Worm (Caenorhabditis elegans) whole organism, young adult: Measurements from ENCODE around the gene gid-2.

ENCODE experiments used
- B0019.2 ChIP-seq: fragments of 200-800 bp; sonication (Bioruptor generic); conservative IDR thresholded peaks from 2 replicates; pipeline ENCODE4 v1.3.6; 2022; ENCODE audit warnings: missing genetic modification reagents, missing genetic modification characterization, missing compliant biosample characterization
- B0035.1 ChIP-seq: sonication (generic microtip); optimal IDR thresholded peaks from 2 replicates; lab custom pipeline; 2016; ENCODE audit warnings: missing genetic modification characterization, mild to moderate bottlenecking, missing compliant biosample characterization, missing genotype, missing genetic modification reagents
- C06A6.2 ChIP-seq: fragments of 200-800 bp; sonication (Bioruptor generic); conservative IDR thresholded peaks from 2 replicates; pipeline ENCODE4 v1.3.6; 2022; ENCODE audit warnings: missing genetic modification characterization, missing compliant biosample characterization
- C17E4.6 ChIP-seq: fragments of 200-800 bp; sonication (Bioruptor generic); IDR thresholded peaks from 2 replicates; pipeline ENCODE4 v1.3.6; 2022; ENCODE audit warnings: missing genetic modification reagents, missing genetic modification characterization, missing compliant biosample characterization
- F37B4.10 ChIP-seq: fragments of 200-800 bp; sonication (Bioruptor generic); IDR thresholded peaks from 2 replicates; pipeline ENCODE4 v1.3.6; 2022; ENCODE audit warnings: missing genetic modification characterization, missing compliant biosample characterization
- K11D2.4 ChIP-seq: fragments of 200-800 bp; sonication (Bioruptor generic); IDR thresholded peaks from 2 replicates; pipeline ENCODE4 v1.3.6; 2022; ENCODE audit warnings: missing genetic modification reagents, missing genetic modification characterization, missing compliant biosample characterization
- K12H6.12 ChIP-seq: fragments of 200-800 bp; sonication (Bioruptor generic); optimal IDR thresholded peaks from 2 replicates; lab custom pipeline; 2018; ENCODE audit warnings: mild to moderate bottlenecking, missing genetic modification characterization, missing compliant biosample characterization
- T07F8.4 ChIP-seq: sonication (generic microtip); optimal IDR thresholded peaks from 2 replicates; lab custom pipeline; 2016; ENCODE audit warnings: mild to moderate bottlenecking, missing genetic modification characterization, moderate library complexity, missing compliant biosample characterization
- Y53F4B.3 ChIP-seq: fragments of 200-800 bp; sonication (Bioruptor generic); IDR thresholded peaks from 2 replicates; pipeline ENCODE4 v1.3.6; 2022; ENCODE audit warnings: missing genetic modification reagents, missing genetic modification characterization, missing compliant biosample characterization
- Y56A3A.18 ChIP-seq: fragments of 200-800 bp; sonication (Bioruptor generic); IDR thresholded peaks from 2 replicates; pipeline ENCODE4 v1.3.6; 2022; ENCODE audit warnings: missing genetic modification reagents, missing genetic modification characterization, missing compliant biosample characterization
- ZK185.1 ChIP-seq: sonication (generic microtip); optimal IDR thresholded peaks from 2 replicates; lab custom pipeline; 2016; ENCODE audit warnings: mild to moderate bottlenecking, missing genetic modification characterization, missing compliant biosample characterization; ENCODE audit not compliant: poor library complexity, severe bottlenecking
- akir-1 ChIP-seq: fragments of 200-800 bp; sonication (Bioruptor generic); optimal IDR thresholded peaks from 2 replicates; lab custom pipeline; 2018; ENCODE audit warnings: mild to moderate bottlenecking, missing genetic modification characterization, moderate library complexity, missing compliant biosample characterization
- ama-1 ChIP-seq, 3 experiments: fragments of 150-350 bp in 1 of 3; sonication (generic microtip) in 2 of 3; optimal IDR thresholded peaks; 2 replicates each; lab custom pipeline; 2014 to 2018; ENCODE audit warnings: missing biosample characterization in 2 of 3, missing genetic modification characterization in 2 of 3, missing genetic modification reagents in 2 of 3
- aptf-2 ChIP-seq: fragments of 200-800 bp; sonication (Bioruptor generic); conservative IDR thresholded peaks from 2 replicates; pipeline ENCODE4 v1.3.6; 2022; ENCODE audit warnings: missing genetic modification reagents, missing genetic modification characterization, missing compliant biosample characterization
- atf-7 ChIP-seq: sonication (generic microtip); optimal IDR thresholded peaks from 2 replicates; lab custom pipeline; 2017; ENCODE audit warnings: mild to moderate bottlenecking, missing genetic modification characterization, missing compliant biosample characterization
- bed-1 ChIP-seq: fragments of 200-800 bp; sonication (Bioruptor generic); IDR thresholded peaks from 2 replicates; pipeline ENCODE4 v1.3.6; 2022; ENCODE audit warnings: missing genetic modification reagents, missing genetic modification characterization, missing compliant biosample characterization
- bed-2 ChIP-seq: fragments of 200-800 bp; sonication (Bioruptor generic); IDR thresholded peaks from 2 replicates; pipeline ENCODE4 v1.3.6; 2022; ENCODE audit warnings: missing genetic modification reagents, missing genetic modification characterization, missing compliant biosample characterization
- ceh-79 ChIP-seq: sonication (generic microtip); optimal IDR thresholded peaks from 2 replicates; lab custom pipeline; 2017; ENCODE audit warnings: mild to moderate bottlenecking, missing genetic modification characterization, missing compliant biosample characterization
- chd-7 ChIP-seq: sonication (generic microtip); optimal IDR thresholded peaks from 2 replicates; lab custom pipeline; 2016; ENCODE audit warnings: mild to moderate bottlenecking, missing genetic modification characterization, moderate library complexity, missing compliant biosample characterization
- dox-1 ChIP-seq: fragments of 200-800 bp; sonication (Bioruptor generic); IDR thresholded peaks from 2 replicates; pipeline ENCODE4 v1.3.6; 2022; ENCODE audit warnings: missing genetic modification reagents, missing genetic modification characterization, missing compliant biosample characterization
- dpl-1 ChIP-seq: fragments of 150-350 bp; optimal IDR thresholded peaks from 2 replicates; lab custom pipeline; 2014; ENCODE audit warnings: missing biosample characterization, missing genetic modification reagents, missing genetic modification characterization
- egl-44 ChIP-seq: fragments of 200-800 bp; sonication (Bioruptor generic); IDR thresholded peaks from 2 replicates; pipeline ENCODE4 v1.3.6; 2022; ENCODE audit warnings: missing genetic modification reagents, missing genetic modification characterization, missing compliant biosample characterization
- egrh-3 ChIP-seq: fragments of 200-800 bp; sonication (Bioruptor generic); IDR thresholded peaks from 2 replicates; pipeline ENCODE4 v1.3.6; 2022; ENCODE audit warnings: missing genetic modification reagents, missing genetic modification characterization, missing compliant biosample characterization
- ets-4 ChIP-seq: fragments of 200-800 bp; sonication (Bioruptor generic); optimal IDR thresholded peaks from 2 replicates; lab custom pipeline; 2018; ENCODE audit warnings: mild to moderate bottlenecking, missing genetic modification characterization, missing compliant biosample characterization
- gei-17 ChIP-seq: fragments of 200-800 bp; sonication (Bioruptor generic); optimal IDR thresholded peaks from 2 replicates; lab custom pipeline; 2018; ENCODE audit warnings: mild to moderate bottlenecking, missing genetic modification characterization, missing compliant biosample characterization
- hmg-1.2 ChIP-seq: fragments of 200-800 bp; sonication (Bioruptor generic); IDR thresholded peaks from 2 replicates; pipeline ENCODE4 v1.3.6; 2022; ENCODE audit warnings: missing genetic modification reagents, missing genetic modification characterization, missing compliant biosample characterization
- hmg-20 ChIP-seq: fragments of 200-800 bp; sonication (Bioruptor generic); IDR thresholded peaks from 2 replicates; pipeline ENCODE4 v1.3.6; 2022; ENCODE audit warnings: missing genetic modification reagents, missing genetic modification characterization, missing compliant biosample characterization
- let-526 ChIP-seq: fragments of 200-800 bp; sonication (Bioruptor generic); IDR thresholded peaks from 2 replicates; pipeline ENCODE4 v1.3.6; 2022; ENCODE audit warnings: missing genetic modification reagents, missing genetic modification characterization, missing compliant biosample characterization
- lin-26 ChIP-seq: fragments of 200-800 bp; sonication (Bioruptor generic); IDR thresholded peaks from 2 replicates; pipeline ENCODE4 v1.3.6; 2022; ENCODE audit warnings: missing genetic modification reagents, missing genetic modification characterization, missing compliant biosample characterization
- lin-40 ChIP-seq: sonication (generic microtip); optimal IDR thresholded peaks from 2 replicates; lab custom pipeline; 2016; ENCODE audit warnings: missing genetic modification characterization, mild to moderate bottlenecking, missing compliant biosample characterization, missing genotype, missing genetic modification reagents
- lsy-27 ChIP-seq: sonication (generic microtip); optimal IDR thresholded peaks from 2 replicates; lab custom pipeline; 2017; ENCODE audit warnings: missing genetic modification characterization, mild to moderate bottlenecking, missing compliant biosample characterization, antibody characterized with exemption, missing genotype, borderline replicate concordance; ENCODE audit not compliant: insufficient read depth
- madf-6 ChIP-seq: fragments of 200-800 bp; sonication (Bioruptor generic); IDR thresholded peaks from 2 replicates; pipeline ENCODE4 v1.3.6; 2022; ENCODE audit warnings: missing genetic modification reagents, missing genetic modification characterization, missing compliant biosample characterization
- mel-28 ChIP-seq: sonication (generic microtip); optimal IDR thresholded peaks from 2 replicates; lab custom pipeline; 2016; ENCODE audit warnings: borderline replicate concordance, mild to moderate bottlenecking, missing genetic modification characterization, missing compliant biosample characterization
- nhr-80 ChIP-seq: sonication (generic microtip); optimal IDR thresholded peaks from 2 replicates; lab custom pipeline; 2016; ENCODE audit warnings: missing genetic modification characterization, missing compliant biosample characterization
- rec-8 ChIP-seq, 2 experiments: sonication (generic microtip); optimal IDR thresholded peaks; 2 replicates each; lab custom pipeline; 2016; ENCODE audit warnings: mild to moderate bottlenecking in 2 of 2, missing genetic modification characterization in 2 of 2, missing genetic modification reagents in 2 of 2, missing genotype in 2 of 2, missing biosample characterization in 1 of 2, missing compliant biosample characterization in 1 of 2, moderate library complexity in 1 of 2
- repo-1 ChIP-seq: sonication (generic microtip); optimal IDR thresholded peaks from 2 replicates; lab custom pipeline; 2017; ENCODE audit warnings: mild to moderate bottlenecking, missing genetic modification characterization, missing compliant biosample characterization
- snpc-4 ChIP-seq, 5 experiments: fragments of 150-350 bp in 1 of 5; sonication (generic microtip) in 4 of 5; optimal IDR thresholded peaks; 2 replicates each; lab custom pipeline; 2014 to 2018; ENCODE audit warnings: missing genetic modification characterization in 5 of 5, missing biosample characterization in 3 of 5, antibody characterized with exemption in 2 of 5, mild to moderate bottlenecking in 2 of 5, missing compliant biosample characterization in 2 of 5, missing genotype in 2 of 5, moderate library complexity in 2 of 5, missing genetic modification reagents in 1 of 5
- tbx-9 ChIP-seq: sonication (generic microtip); optimal IDR thresholded peaks from 2 replicates; lab custom pipeline; 2016; ENCODE audit warnings: borderline replicate concordance, missing genetic modification characterization, inconsistent platforms, missing compliant biosample characterization

Gene gid-2

DNA sequence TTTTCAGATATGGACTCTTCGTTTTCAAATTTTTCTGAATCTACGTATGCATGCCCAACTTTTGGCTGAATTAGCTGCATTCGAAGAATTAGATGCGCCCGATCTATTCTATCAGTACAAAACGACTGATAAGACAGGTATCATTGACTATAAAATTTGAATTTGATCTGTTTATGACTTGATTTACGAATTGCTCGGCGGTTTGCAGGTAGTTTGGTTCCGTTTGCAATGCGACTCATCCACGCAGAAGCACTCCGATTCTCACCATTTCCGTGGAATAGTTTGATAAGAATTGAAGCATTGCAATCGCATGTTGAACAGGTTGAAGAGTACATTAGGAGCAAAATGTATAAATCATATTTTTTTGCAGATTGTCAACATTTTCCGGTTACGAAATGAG, 27.8 kb downstream of the gid-2 start:
- TF ChIP-seq repo-1 (no peak), dpl-1 (GFP tag; lab: Kevin White, UChicago) (no peak), nhr-80 (tag; lab: Kevin White, UChicago) (peak; percentile 72), mel-28 (no peak), F37B4.10 (GFP tag; lab: Robert Waterston, UW) (no peak), egrh-3 (GFP tag; lab: Robert Waterston, UW) (no peak), lin-26 (GFP tag; lab: Robert Waterston, UW) (no peak), lsy-27 (tag; lab: Kevin White, UChicago) (no peak)

DNA sequence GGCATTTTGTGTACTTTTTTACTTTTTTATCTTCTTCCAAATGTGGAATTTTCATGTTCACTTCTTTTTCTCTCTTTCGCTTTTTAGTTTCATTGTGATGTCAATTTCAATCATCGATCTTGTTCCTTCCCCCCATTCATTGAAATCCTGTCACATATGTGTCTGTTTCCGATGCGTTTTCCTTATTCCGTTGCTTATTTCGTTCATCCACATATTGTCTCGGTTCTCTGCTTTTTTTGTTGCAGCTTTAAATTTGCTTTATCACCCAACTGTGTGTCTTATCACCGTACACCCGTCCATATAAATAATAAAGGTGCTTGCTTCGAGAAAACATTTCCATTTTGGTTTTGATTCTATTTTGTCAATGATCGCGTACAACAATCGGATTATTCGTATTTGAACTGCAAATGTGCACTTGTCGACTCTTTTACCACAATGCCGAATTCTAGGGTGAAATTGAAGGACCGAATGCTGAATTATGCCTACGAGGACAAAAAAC, 29.5 kb downstream of the gid-2 start, which contains the start of the genes C43H6.12 and trpp-12:
Gene C43H6.12 (plus strand): TSS at position 365 of the 499 bp plus-strand sequence.
Gene trpp-12 (plus strand): TSS at position 449 of the 499 bp plus-strand sequence.
- TF ChIP-seq nhr-80 (tag; lab: Kevin White, UChicago) (peak; percentile 65), B0035.1 (tag; lab: Kevin White, UChicago) (no peak)

DNA sequence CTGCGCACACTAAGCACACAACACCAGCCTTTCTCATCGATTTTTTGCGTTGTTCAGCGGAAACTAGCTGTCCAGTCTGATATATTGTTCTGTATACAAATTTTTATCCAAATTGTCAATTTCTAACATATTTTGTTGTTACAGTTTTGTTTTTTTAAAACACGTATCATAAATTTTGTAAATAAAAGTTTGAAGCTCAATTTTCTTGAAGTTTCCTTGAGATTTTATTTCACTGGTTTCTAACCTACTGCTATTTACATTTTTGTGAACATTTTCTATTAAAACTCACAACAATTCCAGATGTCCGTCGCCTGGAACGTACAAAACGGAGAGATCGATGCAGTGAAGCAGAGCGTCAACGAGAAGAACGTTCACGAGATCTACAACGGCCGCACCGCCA, 31.6 kb downstream of the gid-2 start, which contains the start of gene mtpn-1:
Gene mtpn-1 (plus strand): TSS at position 301 of the 400 bp plus-strand sequence.
- TF ChIP-seq atf-7 (tag; lab: Kevin White, UChicago) (no peak), bed-2 (GFP tag; lab: Robert Waterston, UW) (no peak), lin-40 (tag; lab: Kevin White, UChicago) (no peak), rec-8 (tag; optimal IDR thresholded peaks at IDR 0.05; lab: Kevin White, UChicago) (no peak)

DNA sequence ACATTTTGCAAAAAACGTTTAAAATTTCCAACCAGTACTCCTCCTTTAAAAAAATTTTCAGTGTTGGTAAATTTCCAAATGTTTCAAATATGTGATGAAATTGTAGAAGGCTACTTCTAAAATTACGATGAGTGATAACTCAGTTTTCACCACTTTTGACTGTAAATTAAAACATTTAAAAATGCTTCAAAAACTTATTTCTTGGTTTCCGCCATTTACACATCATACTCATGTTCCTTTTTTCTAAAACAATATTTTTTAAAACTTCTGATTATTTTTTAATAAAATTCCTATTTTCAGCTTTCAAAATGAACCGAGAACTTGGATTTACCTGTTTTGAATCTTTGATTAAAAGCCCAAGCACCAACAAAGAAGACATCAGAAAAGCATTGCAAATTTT, 35.0 kb downstream of the gid-2 start, which contains the start of gene C43H6.4:
Gene C43H6.4 (plus strand): TSS at position 301 of the 400 bp plus-strand sequence.
- TF ChIP-seq ets-4 (no peak), bed-2 (GFP tag; lab: Robert Waterston, UW) (no peak), Y53F4B.3 (no peak)

DNA sequence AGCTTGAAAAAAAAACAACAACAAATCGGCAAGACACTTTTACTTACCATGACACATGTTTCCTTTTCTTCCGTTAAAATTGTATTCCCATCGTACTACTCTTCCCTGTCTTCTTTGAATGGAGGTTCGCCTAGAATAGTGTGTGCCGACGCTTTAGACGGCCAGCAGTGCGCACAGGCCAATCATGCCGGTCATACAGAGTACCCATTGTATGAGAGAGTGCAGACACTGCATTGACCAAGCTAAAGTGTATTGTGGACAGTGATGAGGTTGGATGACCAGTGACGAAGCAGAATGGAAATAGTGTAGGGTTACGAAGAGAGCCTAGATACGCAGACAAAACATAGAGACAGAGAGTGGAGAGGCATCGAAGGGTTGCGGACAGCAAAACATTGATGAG, 36.9 kb downstream of the gid-2 start, which contains the start of gene dhhc-9:
Gene dhhc-9 (minus strand): TSS at position 154 of the 400 bp plus-strand sequence.
- TF ChIP-seq egl-44 (0 out of 2 replicates have a peak, but pooled peaks have one; percentile 35), hmg-1.2 (GFP tag; lab: Robert Waterston, UW) (peak; percentile 97), bed-1 (GFP tag; lab: Robert Waterston, UW) (no peak), dox-1 (GFP tag; lab: Robert Waterston, UW) (0 out of 2 replicates have a peak, but pooled peaks have one; percentile 62), T07F8.4 (no peak), B0019.2 (GFP tag; lab: Robert Waterston, UW) (no peak), snpc-4 (GFP tag; optimal IDR thresholded peaks at IDR 0.05; lab: Kevin White, UChicago) (no peak), snpc-4 (tag; optimal IDR thresholded peaks at IDR 0.05; lab: Kevin White, UChicago) (peak in 1 of 4 experiments; percentile 7), hmg-20 (GFP tag; lab: Robert Waterston, UW) (peak; percentile 24; the same call in 1 of the 2 replicates), F37B4.10 (GFP tag; lab: Robert Waterston, UW) (no peak), C06A6.2 (GFP tag; lab: Robert Waterston, UW) (peak; percentile 19; the same call in 1 of the 2 replicates), K11D2.4 (0 out of 2 replicates have a peak, but pooled peaks have one; percentile 40), gei-17 (peak; percentile 52), ceh-79 (tag; lab: Kevin White, UChicago) (no peak), lin-40 (tag; lab: Kevin White, UChicago) (peak; percentile 66), ZK185.1 (tag; lab: Kevin White, UChicago) (peak; percentile 33), aptf-2 (GFP tag; lab: Robert Waterston, UW) (no peak), tbx-9 (tag; lab: Kevin White, UChicago) (no peak), chd-7 (tag; lab: Kevin White, UChicago) (no peak), akir-1 (GFP tag; lab: Kevin White, UChicago) (no peak), let-526 (no peak), madf-6 (0 out of 2 replicates have a peak, but pooled peaks have one; percentile 11), C17E4.6 (GFP tag; lab: Robert Waterston, UW) (no peak), Y56A3A.18 (GFP tag; lab: Robert Waterston, UW) (0 out of 2 replicates have a peak, but pooled peaks have one; percentile 70), ama-1 (optimal IDR thresholded peaks at IDR 0.05; lab: Kevin White, UChicago) (no peak), ama-1 (GFP tag; optimal IDR thresholded peaks at IDR 0.05; lab: Kevin White, UChicago) (no peak), K12H6.12 (tag; lab: Kevin White, UChicago) (peak; percentile 27), nhr-80 (tag; lab: Kevin White, UChicago) (peak; percentile 52)
